Worm (Caenorhabditis elegans): ENCODE measurements around the gene sra-9.

The sra-9 gene

DNA sequence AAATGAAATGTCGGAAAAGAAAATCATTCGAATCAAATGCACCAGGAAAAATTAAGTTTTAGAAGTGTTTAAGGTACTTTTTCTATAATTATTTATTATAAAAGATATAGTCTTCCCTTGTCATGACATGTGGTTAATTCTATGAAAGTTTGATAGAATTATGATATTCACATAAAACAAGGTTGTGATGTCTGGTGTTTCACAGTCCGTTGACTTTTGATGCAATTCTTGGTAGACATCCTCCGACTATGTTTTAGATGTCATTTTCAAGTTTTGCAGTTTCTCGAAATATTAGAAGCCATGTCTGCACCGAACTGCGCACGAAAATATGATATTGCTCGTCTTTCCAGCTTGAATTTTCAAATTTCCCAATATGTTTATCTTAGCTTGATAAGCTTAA, 12.3 kb downstream of the sra-9 start, which contains the start of gene sra-7:
Gene sra-7 (plus strand): TSS at position 301 of the 400 bp plus-strand sequence.
- TF ChIP-seq ceh-2 (tag; optimal IDR thresholded peaks at IDR 0.05): no peak
- TF ChIP-seq dve-1 (tag; optimal IDR thresholded peaks at IDR 0.05): no peak
- TF ChIP-seq ttx-3 (tag; optimal IDR thresholded peaks at IDR 0.05): no peak
- TF ChIP-seq Y22D7AL.16 (tag; optimal IDR thresholded peaks at IDR 0.05): no peak
- no peak for TF ChIP-seq syd-9 (tag; optimal IDR thresholded peaks at IDR 0.05)
- no peak for TF ChIP-seq pha-4 (tag; optimal IDR thresholded peaks at IDR 0.05)
- TF ChIP-seq zip-5 (tag; optimal IDR thresholded peaks at IDR 0.05): no peak
- no peak for TF ChIP-seq ceh-18 (tag; optimal IDR thresholded peaks at IDR 0.05)
- TF ChIP-seq unc-86 (tag; optimal IDR thresholded peaks at IDR 0.05): no peak
- TF ChIP-seq hlh-6 (tag; optimal IDR thresholded peaks at IDR 0.05): no peak
- no peak for TF ChIP-seq rnt-1 (tag; optimal IDR thresholded peaks at IDR 0.05)

ce11 chrII:9550718-9551117, 18.6 kb downstream of the sra-9 start, which contains the start of gene sra-6:
Gene sra-6 (minus strand): TSS chrII:9550818.
- TF ChIP-seq fkh-6 (tag; optimal IDR thresholded peaks at IDR 0.05) (no peak), ceh-9 (tag; optimal IDR thresholded peaks at IDR 0.05) (no peak), tbx-2 (tag; optimal IDR thresholded peaks at IDR 0.05) (no peak), elt-2 (tag; optimal IDR thresholded peaks at IDR 0.05) (no peak), T23F11.4 (GFP tag; optimal IDR thresholded peaks at IDR 0.05) (no peak), unc-42 (tag; optimal IDR thresholded peaks at IDR 0.05) (no peak), ceh-31 (tag; optimal IDR thresholded peaks at IDR 0.05) (no peak), ets-4 (tag; optimal IDR thresholded peaks at IDR 0.05) (no peak), eyg-1 (tag; optimal IDR thresholded peaks at IDR 0.05) (no peak), ceh-14 (tag; optimal IDR thresholded peaks at IDR 0.05) (no peak), pax-1 (tag; optimal IDR thresholded peaks at IDR 0.05) (no peak), unc-55 (GFP tag; optimal IDR thresholded peaks at IDR 0.05) (no peak), ama-1 (optimal IDR thresholded peaks at IDR 0.05) (no peak)

DNA sequence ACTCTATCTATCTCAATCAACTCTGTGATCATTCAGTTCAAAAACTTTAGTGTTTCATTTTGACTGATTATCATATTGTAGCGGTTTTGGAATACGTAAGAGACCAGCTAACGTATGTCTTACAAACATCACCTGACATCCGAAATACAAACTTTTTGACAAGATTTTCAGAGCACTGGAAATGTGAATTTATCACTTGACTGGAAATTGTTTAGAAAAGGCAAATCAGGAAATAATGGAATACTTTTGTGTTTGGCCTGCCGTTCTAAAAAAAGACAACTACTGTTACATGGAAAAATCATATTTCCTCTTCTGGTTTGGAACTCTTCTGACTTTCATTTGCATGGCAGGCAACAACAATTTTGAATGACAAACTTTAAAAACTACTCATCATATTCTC, 19.4 kb downstream of the sra-9 start, which contains the start of gene F35H8.12:
Gene F35H8.12 (plus strand): TSS at position 301 of the 400 bp plus-strand sequence.
- no peak for TF ChIP-seq hlh-15 (tag; optimal IDR thresholded peaks at IDR 0.05)
- TF ChIP-seq ceh-2 (tag; optimal IDR thresholded peaks at IDR 0.05): no peak
- TF ChIP-seq ets-4 (tag; optimal IDR thresholded peaks at IDR 0.05): no peak
- no peak for TF ChIP-seq hlh-30 (tag; optimal IDR thresholded peaks at IDR 0.05; ENCODE audit: insufficient read depth)
- TF ChIP-seq ceh-24 (tag; optimal IDR thresholded peaks at IDR 0.05): no peak
- no peak for TF ChIP-seq elt-4 (tag; optimal IDR thresholded peaks at IDR 0.05)
- TF ChIP-seq lim-6 (tag; optimal IDR thresholded peaks at IDR 0.05): no peak
- no peak for TF ChIP-seq ceh-45 (GFP tag; IDR thresholded peaks at IDR 0.05)
- TF ChIP-seq ceh-31 (tag; optimal IDR thresholded peaks at IDR 0.05): no peak
- TF ChIP-seq tbx-2 (tag; optimal IDR thresholded peaks at IDR 0.05): no peak
- TF ChIP-seq mec-3 (tag; optimal IDR thresholded peaks at IDR 0.05; ENCODE audit: borderline replicate concordance): no peak
- TF ChIP-seq npax-4 (tag; optimal IDR thresholded peaks at IDR 0.05): no peak
- no peak for TF ChIP-seq ceh-19 (GFP tag; optimal IDR thresholded peaks at IDR 0.05)
- no peak for TF ChIP-seq ceh-6 (GFP tag; optimal IDR thresholded peaks at IDR 0.05)
- no peak for TF ChIP-seq nfya-1 (tag; optimal IDR thresholded peaks at IDR 0.05)
- no peak for TF ChIP-seq F13H6.1 (tag; optimal IDR thresholded peaks at IDR 0.05)

ce11 chrII:9553179-9553578, 21.1 kb downstream of the sra-9 start, which contains the start of gene F35H8.1:
Gene F35H8.1 (minus strand): TSS chrII:9553279.
- TF ChIP-seq eyg-1 (tag; optimal IDR thresholded peaks at IDR 0.05) (no peak), sox-2 (GFP tag; IDR thresholded peaks at IDR 0.05) (no peak), ttx-3 (tag; optimal IDR thresholded peaks at IDR 0.05) (no peak), dve-1 (tag; optimal IDR thresholded peaks at IDR 0.05) (no peak), ref-2 (tag; optimal IDR thresholded peaks at IDR 0.05) (no peak), C08G9.2 (tag; optimal IDR thresholded peaks at IDR 0.05) (no peak), lim-6 (tag; optimal IDR thresholded peaks at IDR 0.05) (no peak), nhr-11 (tag; optimal IDR thresholded peaks at IDR 0.05) (no peak), C38D4.7 (GFP tag; optimal IDR thresholded peaks at IDR 0.05) (no peak), unc-86 (tag; optimal IDR thresholded peaks at IDR 0.05) (no peak), sdc-2 (tag; optimal IDR thresholded peaks at IDR 0.05) (no peak), hlh-15 (tag; optimal IDR thresholded peaks at IDR 0.05) (no peak), npax-4 (tag; optimal IDR thresholded peaks at IDR 0.05) (no peak), K09A11.1 (tag; optimal IDR thresholded peaks at IDR 0.05; ENCODE audit: insufficient read depth) (no peak), nfya-1 (tag; optimal IDR thresholded peaks at IDR 0.05) (no peak), pqm-1 (tag; optimal IDR thresholded peaks at IDR 0.05) (no peak), Y22D7AL.16 (tag; optimal IDR thresholded peaks at IDR 0.05) (no peak), dmd-4 (tag; optimal IDR thresholded peaks at IDR 0.05; ENCODE audit: borderline replicate concordance) (no peak), rnt-1 (tag; optimal IDR thresholded peaks at IDR 0.05) (no peak), ceh-24 (tag; optimal IDR thresholded peaks at IDR 0.05) (no peak)

Measured in whole organism, late embryonic.